Worm (Caenorhabditis elegans) whole organism, L1 larva: ENCODE results near the gene dss-1.

Experiments used
- C16A3.4 ChIP-seq: fragments of 150-350 bp; optimal IDR thresholded peaks from 2 replicates; lab custom pipeline; 2014; ENCODE audit warnings: missing biosample characterization, missing genetic modification characterization
- C34B4.2 ChIP-seq: sonication (generic microtip); optimal IDR thresholded peaks from 2 replicates; lab custom pipeline; 2017; ENCODE audit warnings: mild to moderate bottlenecking, missing genetic modification characterization, missing compliant biosample characterization
- F16B12.6 ChIP-seq: fragments of 150-350 bp; optimal IDR thresholded peaks from 2 replicates; lab custom pipeline; 2014; ENCODE audit warnings: missing biosample characterization, missing genetic modification characterization
- aly-2 ChIP-seq: fragments of 150-350 bp; optimal IDR thresholded peaks from 2 replicates; lab custom pipeline; 2014; ENCODE audit warnings: missing biosample characterization, missing genetic modification characterization
- ama-1 ChIP-seq: fragments of 150-350 bp; optimal IDR thresholded peaks from 2 replicates; lab custom pipeline; 2014
- ceh-63 ChIP-seq: fragments of 200-800 bp; sonication (Bioruptor generic); optimal IDR thresholded peaks from 2 replicates; lab custom pipeline; 2018; ENCODE audit warnings: mild to moderate bottlenecking, missing genetic modification characterization, missing compliant biosample characterization
- dpl-1 ChIP-seq, 3 experiments: fragments of 150-350 bp in 2 of 3; sonication (generic microtip) in 1 of 3; optimal IDR thresholded peaks; 2 replicates each; lab custom pipeline; 2014 to 2017; ENCODE audit warnings: missing biosample characterization in 3 of 3, missing genetic modification characterization in 3 of 3, missing genetic modification reagents in 3 of 3
- dsc-1 ChIP-seq: sonication (generic microtip); optimal IDR thresholded peaks from 2 replicates; lab custom pipeline; 2016; ENCODE audit warnings: mild to moderate bottlenecking, missing genetic modification characterization, missing compliant biosample characterization
- egl-13 ChIP-seq: sonication (generic microtip); optimal IDR thresholded peaks from 2 replicates; lab custom pipeline; 2016; ENCODE audit warnings: missing genotype, missing genetic modification reagents, missing genetic modification characterization, missing compliant biosample characterization
- egl-27 ChIP-seq, 2 experiments: fragments of 150-350 bp in 1 of 2; sonication (generic microtip); optimal IDR thresholded peaks; 3 replicates each; lab custom pipeline; 2017 to 2018; ENCODE audit warnings: missing biosample characterization in 2 of 2, missing genetic modification characterization in 2 of 2, missing genetic modification reagents in 2 of 2
- elt-3 ChIP-seq, 6 experiments: fragments of 150-350 bp in 1 of 6; sonication (generic microtip); optimal IDR thresholded peaks; 2 replicates each; lab custom pipeline; 2017 to 2018; ENCODE audit warnings: missing biosample characterization in 6 of 6, missing genetic modification characterization in 6 of 6, inconsistent platforms in 1 of 6
- ets-5 ChIP-seq: fragments of 200-800 bp; sonication (Bioruptor generic); IDR thresholded peaks from 2 replicates; pipeline ENCODE4 v1.3.6; 2022; ENCODE audit warnings: missing genetic modification characterization, missing compliant biosample characterization
- fkh-10 ChIP-seq: sonication (generic microtip); optimal IDR thresholded peaks from 2 replicates; lab custom pipeline; 2017; ENCODE audit warnings: missing biosample characterization, missing genetic modification reagents, missing genetic modification characterization
- fkh-8 ChIP-seq: sonication (generic microtip); optimal IDR thresholded peaks from 2 replicates; lab custom pipeline; 2016; ENCODE audit warnings: mild to moderate bottlenecking, missing genetic modification characterization, missing compliant biosample characterization
- fos-1 ChIP-seq: fragments of 150-350 bp; optimal IDR thresholded peaks from 2 replicates; lab custom pipeline; 2014; ENCODE audit warnings: missing biosample characterization, missing genetic modification characterization
- grh-1 ChIP-seq: fragments of 200-800 bp; sonication (Bioruptor generic); IDR thresholded peaks from 2 replicates; pipeline ENCODE4 v1.3.6; 2022; ENCODE audit warnings: missing genetic modification reagents, missing genetic modification characterization, missing compliant biosample characterization
- hlh-17 ChIP-seq: fragments of 200-800 bp; sonication (Bioruptor generic); optimal IDR thresholded peaks from 2 replicates; lab custom pipeline; 2018; ENCODE audit warnings: missing genetic modification characterization, mild to moderate bottlenecking, missing compliant biosample characterization, moderate library complexity, borderline replicate concordance
- hlh-4 ChIP-seq: sonication (generic microtip); optimal IDR thresholded peaks from 2 replicates; lab custom pipeline; 2016; ENCODE audit warnings: mild to moderate bottlenecking, missing genetic modification characterization, missing compliant biosample characterization
- hpl-2 ChIP-seq: fragments of 150-350 bp; optimal IDR thresholded peaks from 2 replicates; lab custom pipeline; 2014; ENCODE audit warnings: missing biosample characterization, missing genetic modification reagents, missing genetic modification characterization
- irx-1 ChIP-seq: sonication (generic microtip); optimal IDR thresholded peaks from 2 replicates; lab custom pipeline; 2016; ENCODE audit warnings: missing genetic modification characterization, missing compliant biosample characterization
- isw-1 ChIP-seq: fragments of 200-800 bp; sonication (Bioruptor generic); IDR thresholded peaks from 2 replicates; pipeline ENCODE4 v1.3.6; 2022; ENCODE audit warnings: missing genetic modification characterization, missing compliant biosample characterization
- lin-13 ChIP-seq: fragments of 150-350 bp; optimal IDR thresholded peaks from 2 replicates; lab custom pipeline; 2014; ENCODE audit warnings: missing biosample characterization, missing genetic modification reagents, missing genetic modification characterization
- lin-14 ChIP-seq: fragments of 200-800 bp; sonication (Bioruptor generic); optimal IDR thresholded peaks from 2 replicates; lab custom pipeline; 2018; ENCODE audit warnings: mild to moderate bottlenecking, missing genetic modification characterization, moderate library complexity, missing compliant biosample characterization
- lin-15B ChIP-seq: fragments of 150-350 bp; sonication (generic microtip); optimal IDR thresholded peaks from 3 replicates; lab custom pipeline; 2014; ENCODE audit warnings: missing biosample characterization, missing genetic modification characterization
- lin-35 ChIP-seq, 2 experiments: fragments of 150-350 bp; optimal IDR thresholded peaks; 2 replicates each; lab custom pipeline; 2014; ENCODE audit warnings: missing biosample characterization in 2 of 2, missing genetic modification characterization in 2 of 2, missing genetic modification reagents in 2 of 2
- lin-39 ChIP-seq: fragments of 150-350 bp; optimal IDR thresholded peaks from 2 replicates; lab custom pipeline; 2014; ENCODE audit warnings: missing biosample characterization, missing genetic modification reagents, missing genetic modification characterization
- lir-3 ChIP-seq: sonication (generic microtip); optimal IDR thresholded peaks from 2 replicates; lab custom pipeline; 2016; ENCODE audit warnings: mild to moderate bottlenecking, missing genetic modification characterization, moderate library complexity, missing compliant biosample characterization; ENCODE audit not compliant: poor library complexity
- lsy-2 ChIP-seq, 2 experiments: fragments of 150-350 bp; optimal IDR thresholded peaks; 2 replicates each; lab custom pipeline; 2014; ENCODE audit warnings: missing biosample characterization in 2 of 2, missing genetic modification characterization in 2 of 2
- mab-9 ChIP-seq: fragments of 200-800 bp; sonication (Bioruptor generic); IDR thresholded peaks from 2 replicates; pipeline ENCODE4 v1.3.6; 2022; ENCODE audit warnings: missing genetic modification reagents, missing genetic modification characterization, missing compliant biosample characterization
- mep-1 ChIP-seq: fragments of 150-350 bp; optimal IDR thresholded peaks from 2 replicates; lab custom pipeline; 2014; ENCODE audit warnings: missing biosample characterization, missing genetic modification characterization
- nhr-12 ChIP-seq: sonication (generic microtip); optimal IDR thresholded peaks from 2 replicates; lab custom pipeline; 2017; ENCODE audit warnings: missing biosample characterization, missing genetic modification characterization
- nhr-19 ChIP-seq: fragments of 200-800 bp; sonication (Bioruptor generic); conservative IDR thresholded peaks from 2 replicates; pipeline ENCODE4 v1.3.6; 2022; ENCODE audit warnings: missing genetic modification characterization, missing compliant biosample characterization
- nhr-20 ChIP-seq: sonication (generic microtip); optimal IDR thresholded peaks from 2 replicates; lab custom pipeline; 2016; ENCODE audit warnings: mild to moderate bottlenecking, missing genetic modification characterization, missing compliant biosample characterization
- nhr-237 ChIP-seq: fragments of 150-350 bp; optimal IDR thresholded peaks from 2 replicates; lab custom pipeline; 2014; ENCODE audit warnings: missing biosample characterization, missing genetic modification characterization
- nhr-47 ChIP-seq: sonication (generic microtip); optimal IDR thresholded peaks from 2 replicates; lab custom pipeline; 2016; ENCODE audit warnings: mild to moderate bottlenecking, missing genetic modification characterization, moderate library complexity, missing compliant biosample characterization
- nhr-77 ChIP-seq: fragments of 150-350 bp; optimal IDR thresholded peaks from 2 replicates; lab custom pipeline; 2014; ENCODE audit warnings: missing biosample characterization, missing genetic modification characterization
- nhr-84 ChIP-seq: sonication (generic microtip); optimal IDR thresholded peaks from 2 replicates; lab custom pipeline; 2017; ENCODE audit warnings: missing biosample characterization, missing genetic modification characterization
- nhr-85 ChIP-seq: sonication (generic microtip); peaks from one replicate; lab custom pipeline; 2016; ENCODE audit warnings: missing genetic modification characterization, inconsistent platforms, missing compliant biosample characterization
- rnt-1 ChIP-seq: sonication (generic microtip); optimal IDR thresholded peaks from 2 replicates; lab custom pipeline; 2016; ENCODE audit warnings: mild to moderate bottlenecking, missing genetic modification characterization, moderate library complexity, missing compliant biosample characterization
- skn-1 ChIP-seq: fragments of 150-350 bp; optimal IDR thresholded peaks from 2 replicates; lab custom pipeline; 2014; ENCODE audit warnings: missing biosample characterization, missing genetic modification characterization
- snu-23 ChIP-seq: sonication (generic microtip); optimal IDR thresholded peaks from 2 replicates; lab custom pipeline; 2016; ENCODE audit warnings: missing genetic modification characterization, missing compliant biosample characterization
- sox-4 ChIP-seq: sonication (generic microtip); optimal IDR thresholded peaks from 2 replicates; lab custom pipeline; 2016; ENCODE audit warnings: missing genetic modification characterization, missing compliant biosample characterization
- sptf-1 ChIP-seq: fragments of 150-350 bp; optimal IDR thresholded peaks from 2 replicates; lab custom pipeline; 2014; ENCODE audit warnings: missing biosample characterization, missing genetic modification characterization
- swsn-7 ChIP-seq: sonication (generic microtip); optimal IDR thresholded peaks from 2 replicates; lab custom pipeline; 2016; ENCODE audit warnings: missing genetic modification characterization, missing compliant biosample characterization
- unc-30 ChIP-seq: sonication (generic microtip); optimal IDR thresholded peaks from 2 replicates; lab custom pipeline; 2017; ENCODE audit warnings: missing biosample characterization, missing genetic modification characterization
- unc-62 ChIP-seq: fragments of 150-350 bp; optimal IDR thresholded peaks from 2 replicates; lab custom pipeline; 2014; ENCODE audit warnings: missing biosample characterization, missing genetic modification reagents, missing genetic modification characterization
- unc-86 ChIP-seq: sonication (generic microtip); optimal IDR thresholded peaks from 2 replicates; lab custom pipeline; 2016; ENCODE audit warnings: missing genetic modification characterization, missing compliant biosample characterization
- unc-98 ChIP-seq: fragments of 200-800 bp; sonication (Bioruptor generic); IDR thresholded peaks from 2 replicates; pipeline ENCODE4 v1.3.6; 2022; ENCODE audit warnings: missing genetic modification characterization, missing compliant biosample characterization
- vab-15 ChIP-seq: sonication (generic microtip); optimal IDR thresholded peaks from 2 replicates; lab custom pipeline; 2017; ENCODE audit warnings: missing genotype, mild to moderate bottlenecking, missing genetic modification characterization, missing compliant biosample characterization
- xbp-1 ChIP-seq: sonication (generic microtip); optimal IDR thresholded peaks from 2 replicates; lab custom pipeline; 2016; ENCODE audit warnings: missing genetic modification characterization, missing compliant biosample characterization
- ztf-11 ChIP-seq, 2 experiments: sonication (generic microtip); optimal IDR thresholded peaks; 2 replicates each; lab custom pipeline; 2016 to 2017; ENCODE audit warnings: missing genetic modification characterization in 2 of 2, missing biosample characterization in 1 of 2, missing compliant biosample characterization in 1 of 2
- ztf-4 ChIP-seq: fragments of 150-350 bp; optimal IDR thresholded peaks from 2 replicates; lab custom pipeline; 2014; ENCODE audit warnings: missing biosample characterization, missing genetic modification characterization

dss-1 gene

ce11 chrIII:1201958-1202596, 6.0 kb upstream of the dss-1 start, which contains the start of the genes mrpl-45 and Y119D3B.12 (continued):
- TF ChIP-seq lin-35 (GFP tag; optimal IDR thresholded peaks at IDR 0.05; lab: Kevin White, UChicago) (peak; percentile 81 to 89), nhr-237 (tag; lab: Kevin White, UChicago) (peak; percentile 11), rnt-1 (tag; lab: Kevin White, UChicago) (no peak), hlh-17 (GFP tag; lab: Kevin White, UChicago) (no peak), nhr-77 (peak; percentile 53), nhr-20 (tag; lab: Kevin White, UChicago) (no peak), mep-1 (tag; lab: Kevin White, UChicago) (peak; percentile 91), F16B12.6 (peak; percentile 97), irx-1 (tag; lab: Kevin White, UChicago) (peak; percentile 82), hpl-2 (no peak), lin-39 (tag; lab: Kevin White, UChicago) (peak; percentile 75), hlh-4 (tag; lab: Kevin White, UChicago) (no peak), xbp-1 (peak; percentile 85), egl-27 (tag; optimal IDR thresholded peaks at IDR 0.05; lab: Kevin White, UChicago) (no peak), ztf-11 (tag; optimal IDR thresholded peaks at IDR 0.05; lab: Kevin White, UChicago) (peak; percentile 5 to 52), ceh-63 (GFP tag; lab: Kevin White, UChicago) (no peak), vab-15 (tag; lab: Kevin White, UChicago) (no peak), dsc-1 (tag; lab: Kevin White, UChicago) (no peak), unc-86 (tag; lab: Kevin White, UChicago) (peak; percentile 78), ztf-4 (no peak), lin-15B (tag; lab: Kevin White, UChicago) (peak; percentile 92), fos-1 (tag; lab: Kevin White, UChicago) (peak; percentile 48), fkh-8 (tag; lab: Kevin White, UChicago) (peak; percentile 46), ama-1 (lab: Kevin White, UChicago) (no peak), dpl-1 (GFP tag; optimal IDR thresholded peaks at IDR 0.05; lab: Kevin White, UChicago) (peak; percentile 78 to 85 (median 85)), lin-14 (no peak), sox-4 (tag; lab: Kevin White, UChicago) (peak; percentile 54), fkh-10 (GFP tag; lab: Kevin White, UChicago) (peak; percentile 69), C34B4.2 (tag; lab: Kevin White, UChicago) (no peak), ets-5 (GFP tag; lab: Robert Waterston, UW) (no peak), snu-23 (GFP tag; lab: Kevin White, UChicago) (peak; percentile 90), nhr-47 (no peak), unc-98 (GFP tag; lab: Robert Waterston, UW) (peak; percentile 40; the same call in 1 of the 2 replicates), aly-2 (tag; lab: Kevin White, UChicago) (peak; percentile 61), elt-3 (tag; optimal IDR thresholded peaks at IDR 0.05; lab: Kevin White, UChicago) (peak in 2 of 6 experiments; percentile 67 to 79), egl-13 (tag; lab: Kevin White, UChicago) (no peak), lin-13 (GFP tag; lab: Kevin White, UChicago) (peak; percentile 71), skn-1 (tag; lab: Kevin White, UChicago) (peak; percentile 97), swsn-7 (peak; percentile 81), mab-9 (GFP tag; lab: Robert Waterston, UW) (0 out of 2 replicates have a peak, but pooled peaks have one; percentile 52), unc-62 (GFP tag; lab: Kevin White, UChicago) (no peak), unc-30 (tag; lab: Kevin White, UChicago) (peak; percentile 40), lir-3 (no peak), nhr-19 (GFP tag; lab: Robert Waterston, UW) (peak; percentile 77), nhr-85 (peak; percentile 81), grh-1 (GFP tag; lab: Robert Waterston, UW) (peak; percentile 67), lsy-2 (tag; optimal IDR thresholded peaks at IDR 0.05; lab: Kevin White, UChicago) (peak; percentile 86 to 89), C16A3.4 (tag; lab: Kevin White, UChicago) (peak; percentile 72), nhr-84 (tag; lab: Kevin White, UChicago) (no peak), isw-1 (GFP tag; lab: Robert Waterston, UW) (peak; percentile 75), sptf-1 (tag; lab: Kevin White, UChicago) (no peak), nhr-12 (no peak)
